Worm (Caenorhabditis elegans) whole organism, L3 larva: ENCODE data around the gene W02B3.3.

Experiments
- R02D3.7 ChIP-seq: fragments of 150-350 bp; optimal IDR thresholded peaks from 2 replicates; lab custom pipeline; 2014; ENCODE audit warnings: missing biosample characterization, missing genetic modification characterization
- ZK546.5 ChIP-seq: sonication (generic microtip); optimal IDR thresholded peaks from 2 replicates; lab custom pipeline; 2017; ENCODE audit warnings: missing biosample characterization, missing genetic modification characterization
- aly-2 ChIP-seq: fragments of 150-350 bp; optimal IDR thresholded peaks from 2 replicates; lab custom pipeline; 2014; ENCODE audit warnings: missing biosample characterization, missing genetic modification characterization
- ama-1 ChIP-seq: fragments of 150-350 bp; optimal IDR thresholded peaks from 2 replicates; lab custom pipeline; 2018
- ceh-16 ChIP-seq: sonication (generic microtip); optimal IDR thresholded peaks from 2 replicates; lab custom pipeline; 2017; ENCODE audit warnings: missing biosample characterization, missing genetic modification characterization
- ceh-28 ChIP-seq: fragments of 150-350 bp; optimal IDR thresholded peaks from 2 replicates; lab custom pipeline; 2014; ENCODE audit warnings: missing biosample characterization, missing genetic modification reagents, missing genetic modification characterization
- ceh-82 ChIP-seq: fragments of 150-350 bp; optimal IDR thresholded peaks from 2 replicates; lab custom pipeline; 2014; ENCODE audit warnings: missing biosample characterization, missing genetic modification characterization
- ceh-9 ChIP-seq: sonication (generic microtip); optimal IDR thresholded peaks from 2 replicates; lab custom pipeline; 2018; ENCODE audit warnings: missing biosample characterization, missing genetic modification characterization
- daf-12 ChIP-seq: fragments of 150-350 bp; optimal IDR thresholded peaks from 2 replicates; lab custom pipeline; 2014; ENCODE audit warnings: missing biosample characterization, missing genetic modification reagents, missing genetic modification characterization
- egl-27 ChIP-seq: sonication (generic microtip); optimal IDR thresholded peaks from 4 replicates; lab custom pipeline; 2017; ENCODE audit warnings: missing biosample characterization, missing genetic modification reagents, missing genetic modification characterization
- egl-5 ChIP-seq: fragments of 150-350 bp; optimal IDR thresholded peaks from 2 replicates; lab custom pipeline; 2017; ENCODE audit warnings: missing biosample characterization, missing genetic modification reagents, missing genetic modification characterization, inconsistent platforms
- elt-1 ChIP-seq: fragments of 150-350 bp; optimal IDR thresholded peaks from 2 replicates; lab custom pipeline; 2014; ENCODE audit warnings: missing biosample characterization, missing genetic modification characterization
- elt-2 ChIP-seq: sonication (generic microtip); optimal IDR thresholded peaks from 2 replicates; lab custom pipeline; 2016; ENCODE audit warnings: missing genetic modification reagents, mild to moderate bottlenecking, missing genetic modification characterization, missing compliant biosample characterization
- elt-3 ChIP-seq, 3 experiments: fragments of 150-350 bp in 1 of 3; sonication (generic microtip) in 2 of 3; optimal IDR thresholded peaks; 2 replicates in 2 of 3; 4 replicates in 1 of 3; lab custom pipeline; 2014 to 2017; ENCODE audit warnings: missing biosample characterization in 3 of 3, missing genetic modification characterization in 3 of 3
- fkh-10 ChIP-seq: sonication (generic microtip); optimal IDR thresholded peaks from 2 replicates; lab custom pipeline; 2017; ENCODE audit warnings: missing biosample characterization, missing genetic modification reagents, missing genetic modification characterization
- fkh-2 ChIP-seq: fragments of 150-350 bp; optimal IDR thresholded peaks from 2 replicates; lab custom pipeline; 2014; ENCODE audit warnings: missing biosample characterization, missing genetic modification reagents, missing genetic modification characterization
- fos-1 ChIP-seq: fragments of 150-350 bp; optimal IDR thresholded peaks from 2 replicates; lab custom pipeline; 2014; ENCODE audit warnings: missing biosample characterization, missing genetic modification characterization
- hmg-11 ChIP-seq: sonication (generic microtip); optimal IDR thresholded peaks from 2 replicates; lab custom pipeline; 2016; ENCODE audit warnings: missing genetic modification characterization, missing compliant biosample characterization
- jun-1 ChIP-seq: fragments of 150-350 bp; optimal IDR thresholded peaks from 2 replicates; lab custom pipeline; 2014; ENCODE audit warnings: missing biosample characterization, missing genetic modification reagents, missing genetic modification characterization
- lin-15B ChIP-seq: fragments of 150-350 bp; optimal IDR thresholded peaks from 2 replicates; lab custom pipeline; 2014; ENCODE audit warnings: missing biosample characterization, missing genetic modification characterization
- lin-39 ChIP-seq: fragments of 150-350 bp; optimal IDR thresholded peaks from 2 replicates; lab custom pipeline; 2018; ENCODE audit warnings: missing biosample characterization, missing genetic modification reagents, missing genetic modification characterization
- lsy-12 ChIP-seq: sonication (generic microtip); optimal IDR thresholded peaks from 2 replicates; lab custom pipeline; 2016; ENCODE audit warnings: mild to moderate bottlenecking, missing genetic modification characterization, missing compliant biosample characterization
- mdl-1 ChIP-seq: fragments of 150-350 bp; optimal IDR thresholded peaks from 2 replicates; lab custom pipeline; 2014; ENCODE audit warnings: missing biosample characterization, missing genetic modification characterization
- mml-1 ChIP-seq: fragments of 150-350 bp; sonication (generic microtip); optimal IDR thresholded peaks from 3 replicates; lab custom pipeline; 2014; ENCODE audit warnings: missing biosample characterization, missing genetic modification characterization
- nfya-1 ChIP-seq: sonication (generic microtip); optimal IDR thresholded peaks from 2 replicates; lab custom pipeline; 2017; ENCODE audit warnings: missing genetic modification characterization, mild to moderate bottlenecking, missing compliant biosample characterization, antibody characterized with exemption, moderate library complexity; ENCODE audit not compliant: insufficient read depth
- nhr-11 ChIP-seq: fragments of 150-350 bp; optimal IDR thresholded peaks from 2 replicates; lab custom pipeline; 2014; ENCODE audit warnings: missing biosample characterization, missing genetic modification characterization
- nhr-12 ChIP-seq: fragments of 150-350 bp; optimal IDR thresholded peaks from 2 replicates; lab custom pipeline; 2014; ENCODE audit warnings: missing biosample characterization, missing genetic modification characterization
- nhr-23 ChIP-seq: fragments of 150-350 bp; optimal IDR thresholded peaks from 2 replicates; lab custom pipeline; 2014; ENCODE audit warnings: missing biosample characterization, missing genetic modification reagents, missing genetic modification characterization
- nhr-237 ChIP-seq: fragments of 150-350 bp; optimal IDR thresholded peaks from 2 replicates; lab custom pipeline; 2014; ENCODE audit warnings: missing biosample characterization, missing genetic modification characterization
- nhr-25 ChIP-seq: sonication (generic microtip); optimal IDR thresholded peaks from 2 replicates; lab custom pipeline; 2017; ENCODE audit warnings: missing biosample characterization, missing genetic modification characterization
- nhr-28 ChIP-seq: fragments of 150-350 bp; optimal IDR thresholded peaks from 2 replicates; lab custom pipeline; 2014; ENCODE audit warnings: missing biosample characterization, missing genetic modification characterization
- nhr-43 ChIP-seq: sonication (generic microtip); optimal IDR thresholded peaks from 2 replicates; lab custom pipeline; 2016; ENCODE audit warnings: mild to moderate bottlenecking, missing genetic modification characterization, missing compliant biosample characterization; ENCODE audit not compliant: poor library complexity, severe bottlenecking
- nhr-67 ChIP-seq: fragments of 150-350 bp; optimal IDR thresholded peaks from 2 replicates; lab custom pipeline; 2014; ENCODE audit warnings: missing biosample characterization, missing genetic modification characterization
- nhr-76 ChIP-seq: fragments of 150-350 bp; sonication (generic microtip); optimal IDR thresholded peaks from 5 replicates; lab custom pipeline; 2014; ENCODE audit warnings: missing biosample characterization, missing genetic modification characterization
- nhr-77 ChIP-seq: fragments of 150-350 bp; optimal IDR thresholded peaks from 2 replicates; lab custom pipeline; 2014; ENCODE audit warnings: missing biosample characterization, missing genetic modification characterization
- pha-4 ChIP-seq: fragments of 150-350 bp; optimal IDR thresholded peaks from 2 replicates; lab custom pipeline; 2014; ENCODE audit warnings: missing biosample characterization, missing genetic modification reagents, missing genetic modification characterization
- pqm-1 ChIP-seq: fragments of 150-350 bp; optimal IDR thresholded peaks from 2 replicates; lab custom pipeline; 2017; ENCODE audit warnings: missing biosample characterization, missing genetic modification characterization, inconsistent platforms
- sea-2 ChIP-seq: fragments of 150-350 bp; sonication (generic microtip); optimal IDR thresholded peaks from 4 replicates; lab custom pipeline; 2014; ENCODE audit warnings: missing biosample characterization, missing genetic modification reagents, missing genetic modification characterization
- skn-1 ChIP-seq: fragments of 150-350 bp; optimal IDR thresholded peaks from 2 replicates; lab custom pipeline; 2014; ENCODE audit warnings: missing biosample characterization, missing genetic modification characterization
- snpc-4 ChIP-seq: fragments of 150-350 bp; optimal IDR thresholded peaks from 2 replicates; lab custom pipeline; 2014; ENCODE audit warnings: missing biosample characterization, missing genetic modification characterization
- unc-39 ChIP-seq: sonication (generic microtip); optimal IDR thresholded peaks from 4 replicates; lab custom pipeline; 2017; ENCODE audit warnings: missing biosample characterization, missing genetic modification characterization
- zag-1 ChIP-seq: fragments of 150-350 bp; optimal IDR thresholded peaks from 2 replicates; lab custom pipeline; 2014; ENCODE audit warnings: missing biosample characterization, missing genetic modification characterization
- ztf-11 ChIP-seq: fragments of 150-350 bp; optimal IDR thresholded peaks from 2 replicates; lab custom pipeline; 2014; ENCODE audit warnings: missing biosample characterization, missing genetic modification characterization
- ztf-4 ChIP-seq: fragments of 150-350 bp; optimal IDR thresholded peaks from 2 replicates; lab custom pipeline; 2014; ENCODE audit warnings: missing biosample characterization, missing genetic modification characterization

W02B3.3 gene

ce11 chrIII:631421-631820 is 36.8 kb downstream of the W02B3.3 start, which contains the start of gene T19C3.6:
TSS of gene T19C3.6 (minus strand) at chrIII:631521.
- TF ChIP-seq R02D3.7 (no peak), nhr-67 (tag; lab: Kevin White, UChicago) (no peak), nhr-43 (no peak), egl-5 (no peak), mml-1 (tag; lab: Kevin White, UChicago) (no peak), zag-1 (tag; lab: Kevin White, UChicago) (no peak), nhr-77 (no peak), elt-2 (tag; lab: Kevin White, UChicago) (no peak), pha-4 (tag; lab: Kevin White, UChicago) (no peak), elt-1 (tag; lab: Kevin White, UChicago) (no peak)

DNA sequence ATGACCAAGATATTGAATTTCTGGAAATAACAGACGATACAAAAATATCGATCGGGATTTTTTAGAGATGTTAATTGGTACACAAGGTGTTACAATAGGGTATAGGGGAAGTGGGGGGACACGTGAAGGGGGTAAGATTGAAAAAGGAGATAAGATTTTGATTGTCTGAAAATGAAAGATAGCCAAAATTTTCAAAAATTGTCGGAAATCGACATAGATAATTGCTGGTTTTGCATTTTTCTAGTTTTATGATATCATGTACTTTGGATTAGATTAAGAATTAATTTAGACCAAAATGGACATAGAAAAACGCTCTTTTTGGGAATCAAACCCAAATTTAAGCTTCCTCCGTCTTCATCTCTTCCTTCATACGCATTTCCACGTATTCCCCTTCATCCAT is 40.4 kb downstream of the W02B3.3 start, which contains the start of gene T19C3.5:
Gene T19C3.5 (minus strand): TSS at position 101 of the 400 bp plus-strand sequence.
- TF ChIP-seq aly-2 (tag; lab: Kevin White, UChicago) = no peak
- TF ChIP-seq, all 47 proteins: peak for 0

DNA sequence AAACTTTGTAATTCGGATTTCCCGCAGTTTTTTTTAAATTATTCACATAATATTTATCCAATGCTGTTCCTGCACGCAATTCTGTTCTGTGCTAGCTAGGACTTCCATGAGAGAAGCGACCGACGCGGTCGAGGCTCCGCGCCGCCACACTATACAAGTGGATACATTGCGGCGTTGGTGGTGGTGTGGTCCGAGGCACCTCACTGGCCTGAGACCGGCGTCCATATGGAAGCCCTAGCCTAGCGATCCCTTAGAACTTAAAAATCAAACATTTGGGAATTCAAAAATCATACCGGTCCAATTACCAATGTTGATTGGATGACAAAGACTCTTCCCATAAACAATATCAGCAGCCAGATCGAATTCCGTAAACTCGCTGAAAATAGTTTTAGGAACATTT is 42.1 kb downstream of the W02B3.3 start:
- no peak for TF ChIP-seq pqm-1 (tag; lab: Kevin White, UChicago)
- TF ChIP-seq ceh-16 (tag; lab: Kevin White, UChicago) = no peak
- TF ChIP-seq aly-2 (tag; lab: Kevin White, UChicago) = no peak
- no peak for TF ChIP-seq lin-15B
- TF ChIP-seq zag-1 (tag; lab: Kevin White, UChicago) = no peak
- TF ChIP-seq lsy-12 = no peak
- no peak for TF ChIP-seq egl-5
- TF ChIP-seq sea-2 (GFP tag; lab: Kevin White, UChicago) = no peak
- TF ChIP-seq fkh-10 (GFP tag; lab: Kevin White, UChicago) = no peak
- TF ChIP-seq nhr-23 (tag; lab: Kevin White, UChicago) = no peak
- TF ChIP-seq nhr-11 = no peak
- TF ChIP-seq nhr-28 = no peak
- TF ChIP-seq ceh-82 (tag; lab: Kevin White, UChicago) = no peak
- no peak for TF ChIP-seq nhr-43
- TF ChIP-seq ztf-4 (tag; lab: Kevin White, UChicago) = no peak
- no peak for TF ChIP-seq daf-12 (tag; lab: Kevin White, UChicago)
- TF ChIP-seq elt-3 (tag; optimal IDR thresholded peaks at IDR 0.05; lab: Kevin White, UChicago) = no peak
- no peak for TF ChIP-seq fos-1 (tag; lab: Kevin White, UChicago)

DNA sequence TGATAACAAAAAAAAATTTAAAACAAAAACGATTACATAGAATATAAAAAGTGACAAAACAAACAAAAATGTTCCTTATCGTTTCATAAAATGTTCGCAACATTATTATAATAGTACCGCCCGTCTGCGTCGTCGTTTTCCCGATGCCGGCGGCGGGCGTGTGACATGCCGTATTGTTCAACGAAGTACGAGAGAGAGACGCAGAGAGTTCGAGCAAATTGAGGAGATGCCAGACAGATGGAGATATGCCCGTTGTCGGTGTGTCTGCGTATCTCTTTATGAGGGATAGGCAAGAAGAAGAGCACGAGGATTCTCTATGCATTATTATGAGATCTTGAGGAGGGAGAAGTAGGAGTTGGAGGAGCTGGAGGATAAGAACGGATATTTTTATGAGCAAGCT is 44.5 kb downstream of the W02B3.3 start:
- TF ChIP-seq ztf-11 (tag; lab: Kevin White, UChicago) (no peak), snpc-4 (peak; percentile 91), lin-39 (tag; lab: Kevin White, UChicago) (peak; percentile 91), ceh-28 (tag; lab: Kevin White, UChicago) (peak; percentile 50), jun-1 (tag; lab: Kevin White, UChicago) (peak; percentile 79), nhr-67 (tag; lab: Kevin White, UChicago) (no peak), pqm-1 (tag; lab: Kevin White, UChicago) (peak; percentile 97), nhr-23 (tag; lab: Kevin White, UChicago) (peak; percentile 83), ama-1 (lab: Kevin White, UChicago) (no peak), ZK546.5 (tag; lab: Kevin White, UChicago) (no peak), lin-15B (peak; percentile 76), egl-27 (tag; lab: Kevin White, UChicago) (peak; percentile 39), elt-1 (tag; lab: Kevin White, UChicago) (peak; percentile 67), fkh-10 (GFP tag; lab: Kevin White, UChicago) (no peak), sea-2 (GFP tag; lab: Kevin White, UChicago) (no peak), elt-3 (tag; optimal IDR thresholded peaks at IDR 0.05; lab: Kevin White, UChicago) (peak in 1 of 3 experiments; percentile 28), ceh-82 (tag; lab: Kevin White, UChicago) (no peak), daf-12 (tag; lab: Kevin White, UChicago) (no peak), nhr-28 (no peak), zag-1 (tag; lab: Kevin White, UChicago) (peak; percentile 36), fos-1 (tag; lab: Kevin White, UChicago) (no peak), nfya-1 (peak; percentile 91), egl-5 (peak; percentile 87), ztf-4 (tag; lab: Kevin White, UChicago) (no peak), elt-2 (tag; lab: Kevin White, UChicago) (peak; percentile 97), nhr-76 (tag; lab: Kevin White, UChicago) (no peak), lsy-12 (no peak), nhr-12 (tag; lab: Kevin White, UChicago) (no peak), pha-4 (tag; lab: Kevin White, UChicago) (peak; percentile 96), R02D3.7 (peak; percentile 34), ceh-9 (no peak), hmg-11 (peak; percentile 88), mdl-1 (tag; lab: Kevin White, UChicago) (peak; percentile 80), nhr-43 (peak; percentile 15), unc-39 (tag; lab: Kevin White, UChicago) (no peak), fkh-2 (tag; lab: Kevin White, UChicago) (no peak), mml-1 (tag; lab: Kevin White, UChicago) (no peak), ceh-16 (tag; lab: Kevin White, UChicago) (no peak), nhr-237 (tag; lab: Kevin White, UChicago) (no peak), skn-1 (tag; lab: Kevin White, UChicago) (peak; percentile 57), nhr-77 (no peak), nhr-11 (no peak), nhr-25 (tag; lab: Kevin White, UChicago) (peak; percentile 88)
